Worm (Caenorhabditis elegans) whole organism, early embryonic: ENCODE measurements around the gene T04C12.7.

Source experiments
- ama-1 ChIP-seq: fragments of 150-350 bp; optimal IDR thresholded peaks from 2 replicates; lab custom pipeline; 2014
- ceh-13 ChIP-seq: fragments of 200-800 bp; sonication (Bioruptor generic); optimal IDR thresholded peaks from 2 replicates; lab custom pipeline; 2018; ENCODE audit warnings: mild to moderate bottlenecking, missing genetic modification characterization, missing compliant biosample characterization
- hmbx-1 ChIP-seq: sonication (generic microtip); optimal IDR thresholded peaks from 2 replicates; lab custom pipeline; 2016; ENCODE audit warnings: mild to moderate bottlenecking, missing genetic modification characterization, missing compliant biosample characterization

DNA sequence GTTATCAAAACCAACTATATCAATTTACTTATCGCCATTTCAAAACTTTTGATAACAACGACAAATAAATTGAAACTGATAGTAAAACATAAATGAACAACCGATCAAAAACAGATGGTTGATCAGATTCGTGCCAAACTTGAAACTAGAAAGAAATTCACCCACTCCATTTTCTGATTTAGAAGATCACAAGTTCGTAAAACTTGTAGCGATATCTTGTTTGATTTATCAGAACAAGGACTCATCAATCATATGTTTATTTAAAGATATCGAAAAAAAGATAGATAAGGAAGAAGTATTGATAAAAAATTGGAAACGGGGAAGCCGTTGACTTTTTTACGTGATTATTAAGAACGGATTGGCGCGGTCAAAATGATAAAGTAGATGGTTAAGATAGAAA, 33.2 kb downstream of the T04C12.7 start:
- no peak for TF ChIP-seq ceh-13
- no peak for TF ChIP-seq ama-1 (lab: Kevin White, UChicago)
- no peak for TF ChIP-seq hmbx-1 (tag; lab: Kevin White, UChicago)
